Fruit fly (Drosophila melanogaster): ENCODE data around the gene nyo.
A peak's percentile ranks its signal among the peaks of the same experiment; 100 is the strongest.

nyo gene

DNA sequence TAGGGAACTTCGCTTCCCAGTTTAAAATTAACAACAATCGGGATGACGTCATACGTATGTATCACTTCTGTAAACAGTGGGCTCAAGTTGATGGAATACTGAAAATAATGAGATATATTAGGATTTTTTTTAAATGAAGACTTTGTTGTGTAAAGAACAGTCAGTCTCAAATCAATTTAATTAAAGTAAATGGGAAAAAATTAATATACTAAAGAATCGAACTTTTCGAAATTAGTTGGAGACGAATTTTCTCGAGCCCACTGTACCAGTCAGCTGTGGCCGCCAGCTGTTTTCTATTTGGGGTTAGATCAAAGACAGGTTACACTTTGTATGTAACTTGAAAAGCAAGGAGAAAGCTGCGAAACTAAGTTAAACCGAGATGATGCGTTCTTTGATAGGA lies 45.5 kb downstream of the nyo start, which contains the start of gene CG1635 (continued):
- TF ChIP-seq CG9215 (GFP tag; IDR thresholded peaks at IDR 0.05) (peak; percentile 98), pb (GFP tag; optimal IDR thresholded peaks at IDR 0.05) (peak; percentile 97), CG10979 (tag; optimal IDR thresholded peaks at IDR 0.05) (peak; percentile 99), H2.0 (GFP tag; IDR thresholded peaks at IDR 0.05) (peak; percentile 99), Dref (GFP tag; IDR thresholded peaks at IDR 0.05) (peak; percentile 50), hkb (optimal IDR thresholded peaks at IDR 0.05) (no peak), hkb (GFP tag; IDR thresholded peaks at IDR 0.05) (peak; percentile 100), crp (GFP tag; optimal IDR thresholded peaks at IDR 0.05) (peak; percentile 69 to 93), CG9609 (GFP tag; optimal IDR thresholded peaks at IDR 0.05) (peak; percentile 97), Hr78 (GFP tag; optimal IDR thresholded peaks at IDR 0.05) (peak in 1 of 2 experiments; percentile 97), eve (GFP tag; optimal IDR thresholded peaks at IDR 0.05) (no peak), inv (GFP tag; IDR thresholded peaks at IDR 0.05; ENCODE audit: partially characterized antibody) (peak; percentile 56), Fer3 (tag; optimal IDR thresholded peaks at IDR 0.05) (peak; percentile 100), CG10274 (GFP tag; optimal IDR thresholded peaks at IDR 0.05) (peak; percentile 94), CG33213 (GFP tag; optimal IDR thresholded peaks at IDR 0.05) (peak; percentile 93), croc (GFP tag; conservative IDR thresholded peaks at IDR 0.05) (peak; percentile 98), unpg (GFP tag; optimal IDR thresholded peaks at IDR 0.05) (peak; percentile 100), CG13123 (GFP tag; optimal IDR thresholded peaks at IDR 0.05) (peak; percentile 97), jing (GFP tag; optimal IDR thresholded peaks at IDR 0.05) (peak; percentile 97), Rx (GFP tag; IDR thresholded peaks at IDR 0.05) (peak; percentile 98), Dad (GFP tag; optimal IDR thresholded peaks at IDR 0.05) (peak; percentile 98), Sox102F (GFP tag; optimal IDR thresholded peaks at IDR 0.05) (peak; percentile 100), CG6175 (GFP tag; IDR thresholded peaks at IDR 0.05) (peak; percentile 98), CG12104 (GFP tag; optimal IDR thresholded peaks at IDR 0.05) (peak; percentile 93), D (optimal IDR thresholded peaks at IDR 0.05) (no peak), D (GFP tag; optimal IDR thresholded peaks at IDR 0.05) (peak; percentile 99), CG10654 (GFP tag; optimal IDR thresholded peaks at IDR 0.05) (peak; percentile 98), Dek (tag; optimal IDR thresholded peaks at IDR 0.05) (peak; percentile 99), CG17829 (tag; optimal IDR thresholded peaks at IDR 0.05) (peak; percentile 100), en (GFP tag; optimal IDR thresholded peaks at IDR 0.05) (peak; percentile 96), Fer1 (GFP tag; optimal IDR thresholded peaks at IDR 0.05) (peak; percentile 100), shn (GFP tag; optimal IDR thresholded peaks at IDR 0.05) (peak; percentile 97), ro (GFP tag; IDR thresholded peaks at IDR 0.05) (peak; percentile 98), CG9876 (GFP tag; optimal IDR thresholded peaks at IDR 0.05) (peak; percentile 88), nerfin-1 (tag; optimal IDR thresholded peaks at IDR 0.05) (peak; percentile 99), Spps (tag; optimal IDR thresholded peaks at IDR 0.05) (peak; percentile 100), trem (tag; optimal IDR thresholded peaks at IDR 0.05) (peak; percentile 97), seq (GFP tag; IDR thresholded peaks at IDR 0.05) (peak; percentile 100), trh (GFP tag; optimal IDR thresholded peaks at IDR 0.05) (peak; percentile 96), crol (GFP tag; IDR thresholded peaks at IDR 0.05) (peak; percentile 85), CG15514 (GFP tag; optimal IDR thresholded peaks at IDR 0.05) (peak; percentile 96), CG2120 (GFP tag; optimal IDR thresholded peaks at IDR 0.05) (peak; percentile 100), Dp (GFP tag; optimal IDR thresholded peaks at IDR 0.05) (peak; percentile 51), gsb (GFP tag; IDR thresholded peaks at IDR 0.05) (peak; percentile 99), Usf (GFP tag; optimal IDR thresholded peaks at IDR 0.05) (peak; percentile 98), exex (tag; optimal IDR thresholded peaks at IDR 0.05) (peak; percentile 98), luna (GFP tag; optimal IDR thresholded peaks at IDR 0.05) (peak; percentile 96), Asciz (GFP tag; optimal IDR thresholded peaks at IDR 0.05) (peak; percentile 100), CG9817 (tag; optimal IDR thresholded peaks at IDR 0.05) (peak; percentile 100), bsh (GFP tag; optimal IDR thresholded peaks at IDR 0.05) (peak; percentile 97 to 100), Hey (tag; optimal IDR thresholded peaks at IDR 0.05) (peak; percentile 95)

Data from whole organism, embryonic.